Fruit fly (Drosophila melanogaster): ENCODE measurements around the gene grn.
A peak's percentile ranks its signal among the peaks of the same experiment; 100 is the strongest.

The grn gene

dm6 chr3R:8181412-8182108 lies at the start of gene grn (continued):
- no peak for TF ChIP-seq lov (optimal IDR thresholded peaks at IDR 0.05)
- TF ChIP-seq lov (GFP tag; IDR thresholded peaks at IDR 0.05) = 0 out of 3 replicates have a peak, but pooled peaks have one; percentile 66
- no peak for TF ChIP-seq Lim3 (GFP tag; IDR thresholded peaks at IDR 0.05)
- peak in 1 of 2 experiments; percentile 84 for TF ChIP-seq Dfd (GFP tag; optimal IDR thresholded peaks at IDR 0.05)
- no peak for TF ChIP-seq psq (GFP tag; optimal IDR thresholded peaks at IDR 0.05)
- no peak for TF ChIP-seq bsh (GFP tag; optimal IDR thresholded peaks at IDR 0.05)
- TF ChIP-seq CG17361 (GFP tag; IDR thresholded peaks at IDR 0.05) = 0 out of 3 replicates have a peak, but pooled peaks have one; percentile 29
- peak; percentile 93; the same call in 3 of the 4 replicates for TF ChIP-seq chinmo (GFP tag; IDR thresholded peaks at IDR 0.05; ENCODE audit: partially characterized antibody)
- TF ChIP-seq dysf (GFP tag; IDR thresholded peaks at IDR 0.05) = peak; percentile 22; the same call in 1 of the 3 replicates
- peak; percentile 34 for TF ChIP-seq CG9727 (GFP tag; optimal IDR thresholded peaks at IDR 0.05)
- no peak for TF ChIP-seq prd (optimal IDR thresholded peaks at IDR 0.05)
- peak; percentile 54 for TF ChIP-seq prd (GFP tag; IDR thresholded peaks at IDR 0.05)
- TF ChIP-seq Doc3 (GFP tag; IDR thresholded peaks at IDR 0.05; ENCODE audit: partially characterized antibody) = no peak
- peak; percentile 61 for TF ChIP-seq CG17829 (tag; optimal IDR thresholded peaks at IDR 0.05)
- no peak for TF ChIP-seq Dip2 (GFP tag; IDR thresholded peaks at IDR 0.05)
- no peak for TF ChIP-seq CG12391 (tag; optimal IDR thresholded peaks at IDR 0.05)
- no peak for TF ChIP-seq Tbp (GFP tag; optimal IDR thresholded peaks at IDR 0.05)
- TF ChIP-seq CG10274 (GFP tag; optimal IDR thresholded peaks at IDR 0.05) = no peak
- no peak for TF ChIP-seq CG10147 (GFP tag; optimal IDR thresholded peaks at IDR 0.05)
- TF ChIP-seq Scr (GFP tag; IDR thresholded peaks at IDR 0.05; ENCODE audit: partially characterized antibody) = no peak
- TF ChIP-seq CG8388 (GFP tag; optimal IDR thresholded peaks at IDR 0.05) = peak; percentile 20
- TF ChIP-seq HmgZ (tag; optimal IDR thresholded peaks at IDR 0.05) = peak; percentile 90
- TF ChIP-seq Oli (tag; optimal IDR thresholded peaks at IDR 0.05) = no peak
- TF ChIP-seq peb (GFP tag; IDR thresholded peaks at IDR 0.05) = peak; percentile 28; the same call in 1 of the 2 replicates
- TF ChIP-seq CG13894 (tag; optimal IDR thresholded peaks at IDR 0.05) = peak; percentile 36
- TF ChIP-seq CG2116 (GFP tag; optimal IDR thresholded peaks at IDR 0.05) = peak; percentile 14
- no peak for TF ChIP-seq CG17612 (GFP tag; IDR thresholded peaks at IDR 0.05)
- TF ChIP-seq Mad (GFP tag; optimal IDR thresholded peaks at IDR 0.05) = no peak
- no peak for TF ChIP-seq CG4404 (GFP tag; IDR thresholded peaks at IDR 0.05)
- peak; percentile 42 for TF ChIP-seq zen (tag; optimal IDR thresholded peaks at IDR 0.05)
- TF ChIP-seq ken (GFP tag; IDR thresholded peaks at IDR 0.05) = 0 out of 3 replicates have a peak, but pooled peaks have one; percentile 17
- peak; percentile 15 for TF ChIP-seq yki (optimal IDR thresholded peaks at IDR 0.05)
- no peak for TF ChIP-seq CG34376 (GFP tag; optimal IDR thresholded peaks at IDR 0.05)
- TF ChIP-seq Ravus (GFP tag; IDR thresholded peaks at IDR 0.05) = no peak
- TF ChIP-seq Atf3 (GFP tag; optimal IDR thresholded peaks at IDR 0.05) = no peak
- TF ChIP-seq B-H2 (GFP tag; optimal IDR thresholded peaks at IDR 0.05) = peak; percentile 16
- TF ChIP-seq cad (GFP tag; optimal IDR thresholded peaks at IDR 0.05) = peak; percentile 34
- peak; percentile 51; the same call in 1 of the 3 replicates for TF ChIP-seq Aef1 (GFP tag; IDR thresholded peaks at IDR 0.05)
- TF ChIP-seq CG14710 (tag; optimal IDR thresholded peaks at IDR 0.05) = peak; percentile 16
- TF ChIP-seq nerfin-2 (GFP tag; IDR thresholded peaks at IDR 0.05; ENCODE audit: partially characterized antibody) = 0 out of 2 replicates have a peak, but pooled peaks have one; percentile 25
- no peak for TF ChIP-seq gce (GFP tag; IDR thresholded peaks at IDR 0.05)
- no peak for TF ChIP-seq CG13296 (GFP tag; optimal IDR thresholded peaks at IDR 0.05)
- TF ChIP-seq Usf (GFP tag; optimal IDR thresholded peaks at IDR 0.05) = no peak
- no peak for TF ChIP-seq sc (optimal IDR thresholded peaks at IDR 0.05)
- no peak for TF ChIP-seq sc (GFP tag; optimal IDR thresholded peaks at IDR 0.05)
- TF ChIP-seq CG3726 (GFP tag; IDR thresholded peaks at IDR 0.05) = no peak
- peak; percentile 99 for TF ChIP-seq HmgD (GFP tag; optimal IDR thresholded peaks at IDR 0.05)
- TF ChIP-seq klu (GFP tag; IDR thresholded peaks at IDR 0.05) = no peak
- peak; percentile 31 for TF ChIP-seq CG11504 (tag; optimal IDR thresholded peaks at IDR 0.05)
- peak; percentile 41 for TF ChIP-seq gsb-n (tag; optimal IDR thresholded peaks at IDR 0.05)
- no peak for TF ChIP-seq lbe (GFP tag; optimal IDR thresholded peaks at IDR 0.05)

All from whole organism, embryonic.